Worm (Caenorhabditis elegans) whole organism, L4/young adult: ENCODE data around the gene sam-10.
"Not testable (repeated sequence)": the region's sequence is repeated elsewhere in the genome, so short reads cannot be mapped to it uniquely, and the experiment has no call there.

Source experiments
- W03F9.2 ChIP-seq: fragments of 150-350 bp; optimal IDR thresholded peaks from 2 replicates; lab custom pipeline; 2014; ENCODE audit warnings: missing biosample characterization, missing genetic modification characterization
- dao-5 ChIP-seq: sonication (generic microtip); optimal IDR thresholded peaks from 2 replicates; lab custom pipeline; 2016; ENCODE audit warnings: missing genotype, missing genetic modification characterization, moderate library complexity, missing compliant biosample characterization
- him-1 ChIP-seq: sonication (generic microtip); optimal IDR thresholded peaks from 2 replicates; lab custom pipeline; 2016; ENCODE audit warnings: missing genotype, missing genetic modification reagents, missing genetic modification characterization, missing compliant biosample characterization

Gene sam-10

ce11 chrII:13320811-13321210, 9.5 kb downstream of the sam-10 start, which contains the start of gene mac-1:
mac-1 (minus strand) TSS chrII:13320911.
- no peak for TF ChIP-seq dao-5 (tag; lab: Kevin White, UChicago)
- TF ChIP-seq him-1 (tag; lab: Kevin White, UChicago): no peak

- no peak for TF ChIP-seq dao-5 (tag; lab: Kevin White, UChicago)
- no peak for TF ChIP-seq W03F9.2
- TF ChIP-seq him-1 (tag; lab: Kevin White, UChicago): no peak
These were observed 13.7 kb downstream of the sam-10 start for ce11 chrII:13316630-13317029.

ce11 chrII:13315637-13316523, 14.4 kb downstream of the sam-10 start:
- no peak for TF ChIP-seq him-1 (tag; lab: Kevin White, UChicago)
- TF ChIP-seq dao-5 (tag; lab: Kevin White, UChicago): no peak
- TF ChIP-seq W03F9.2: no peak

- TF ChIP-seq him-1 (tag; lab: Kevin White, UChicago): no peak
These were observed 20.1 kb downstream of the sam-10 start for ce11 chrII:13310230-13310629.

ce11 chrII:13308990-13309389, 21.3 kb downstream of the sam-10 start, which contains the start of gene faxc-2:
faxc-2 (plus strand) TSS chrII:13309290.
- TF ChIP-seq dao-5 (tag; lab: Kevin White, UChicago); W03F9.2; him-1 (tag; lab: Kevin White, UChicago): not testable (repeated sequence)

ce11 chrII:13304339-13304938, 25.9 kb downstream of the sam-10 start:
- TF ChIP-seq dao-5 (tag; lab: Kevin White, UChicago) (no peak), him-1 (tag; lab: Kevin White, UChicago) (no peak), W03F9.2 (no peak)

- TF ChIP-seq him-1 (tag; lab: Kevin White, UChicago): no peak
- TF ChIP-seq W03F9.2: no peak
- no peak for TF ChIP-seq dao-5 (tag; lab: Kevin White, UChicago)
These were observed 29.7 kb downstream of the sam-10 start for ce11 chrII:13300590-13300989.

- TF ChIP-seq dao-5 (tag; lab: Kevin White, UChicago) (no peak), him-1 (tag; lab: Kevin White, UChicago) (no peak), W03F9.2 (no peak)
These were observed 31.0 kb downstream of the sam-10 start for ce11 chrII:13299166-13299805.

ce11 chrII:13298534-13298933, 31.8 kb downstream of the sam-10 start:
- TF ChIP-seq dao-5 (tag; lab: Kevin White, UChicago) (no peak), W03F9.2 (no peak), him-1 (tag; lab: Kevin White, UChicago) (no peak)

- TF ChIP-seq W03F9.2 (no peak), dao-5 (tag; lab: Kevin White, UChicago) (no peak), him-1 (tag; lab: Kevin White, UChicago) (no peak)
These were observed 32.4 kb downstream of the sam-10 start for ce11 chrII:13297935-13298334.

- TF ChIP-seq W03F9.2: no peak
- TF ChIP-seq him-1 (tag; lab: Kevin White, UChicago): no peak
- no peak for TF ChIP-seq dao-5 (tag; lab: Kevin White, UChicago)
These were observed 33.0 kb downstream of the sam-10 start for ce11 chrII:13297283-13297682.

- no peak for TF ChIP-seq W03F9.2
- no peak for TF ChIP-seq him-1 (tag; lab: Kevin White, UChicago)
- TF ChIP-seq dao-5 (tag; lab: Kevin White, UChicago): no peak
These were observed 36.8 kb downstream of the sam-10 start for ce11 chrII:13293502-13293901.

ce11 chrII:13292913-13293312, 37.4 kb downstream of the sam-10 start:
- TF ChIP-seq dao-5 (tag; lab: Kevin White, UChicago): no peak
- TF ChIP-seq him-1 (tag; lab: Kevin White, UChicago): no peak
- no peak for TF ChIP-seq W03F9.2
